Fruit fly (Drosophila melanogaster): ENCODE data around the gene Cds.

Cds gene

dm6 chr3L:8096106-8096558 lies 31.4 kb upstream of the Cds start:
- TF ChIP-seq CG7372 (GFP tag; IDR thresholded peaks at IDR 0.05): peak; percentile 95
- TF ChIP-seq az2 (GFP tag; optimal IDR thresholded peaks at IDR 0.05): peak; percentile 93
- TF ChIP-seq CG2678 (tag; optimal IDR thresholded peaks at IDR 0.05): peak; percentile 96
- TF ChIP-seq crc (GFP tag; optimal IDR thresholded peaks at IDR 0.05): peak; percentile 62
- peak; percentile 91 for TF ChIP-seq oc (tag; optimal IDR thresholded peaks at IDR 0.05)
- peak; percentile 68 for TF ChIP-seq mirr (GFP tag; optimal IDR thresholded peaks at IDR 0.05)
- 0 out of 2 replicates have a peak, but pooled peaks have one; percentile 29 for TF ChIP-seq CkIIα-i1 (GFP tag; IDR thresholded peaks at IDR 0.05)
- peak; percentile 95 for TF ChIP-seq CG11504 (tag; optimal IDR thresholded peaks at IDR 0.05)
- no peak for TF ChIP-seq dmrt11E (tag; optimal IDR thresholded peaks at IDR 0.05)
- peak; percentile 96 for TF ChIP-seq Xbp1 (GFP tag; optimal IDR thresholded peaks at IDR 0.05)
- TF ChIP-seq gem (tag; optimal IDR thresholded peaks at IDR 0.05): peak; percentile 98
- peak; percentile 46 for TF ChIP-seq CG31365 (tag; optimal IDR thresholded peaks at IDR 0.05)
- TF ChIP-seq CG5180 (GFP tag; optimal IDR thresholded peaks at IDR 0.05): peak; percentile 81
- no peak for TF ChIP-seq sc (optimal IDR thresholded peaks at IDR 0.05)
- peak; percentile 64 for TF ChIP-seq sc (GFP tag; optimal IDR thresholded peaks at IDR 0.05)
- peak; percentile 98 for TF ChIP-seq slbo (GFP tag; IDR thresholded peaks at IDR 0.05)
- TF ChIP-seq Drgx (GFP tag; IDR thresholded peaks at IDR 0.05): peak; percentile 97
- TF ChIP-seq zen (tag; optimal IDR thresholded peaks at IDR 0.05): peak; percentile 78
- peak; percentile 98 for TF ChIP-seq Rfx (GFP tag; IDR thresholded peaks at IDR 0.05)
- TF ChIP-seq Ets97D (GFP tag; optimal IDR thresholded peaks at IDR 0.05): peak; percentile 53
- TF ChIP-seq CG15514 (GFP tag; optimal IDR thresholded peaks at IDR 0.05): peak; percentile 93
- TF ChIP-seq br (optimal IDR thresholded peaks at IDR 0.05): no peak
- TF ChIP-seq Fer2 (tag; optimal IDR thresholded peaks at IDR 0.05): peak; percentile 90
- TF ChIP-seq cg (GFP tag; optimal IDR thresholded peaks at IDR 0.05): no peak
- TF ChIP-seq Neu2 (GFP tag; optimal IDR thresholded peaks at IDR 0.05; ENCODE audit: borderline replicate concordance): no peak
- TF ChIP-seq Stat92E (GFP tag; optimal IDR thresholded peaks at IDR 0.05): peak in 1 of 3 experiments; percentile 83
- TF ChIP-seq org-1 (GFP tag; optimal IDR thresholded peaks at IDR 0.05): peak; percentile 95
- TF ChIP-seq run (tag; optimal IDR thresholded peaks at IDR 0.05): peak; percentile 92
- peak; percentile 88 for TF ChIP-seq bab2 (GFP tag; optimal IDR thresholded peaks at IDR 0.05)
- peak; percentile 55 for TF ChIP-seq Gsc (GFP tag; IDR thresholded peaks at IDR 0.05)
- TF ChIP-seq CG10462 (GFP tag; optimal IDR thresholded peaks at IDR 0.05): peak; percentile 80
- peak; percentile 82; the same call in 2 of the 3 replicates for TF ChIP-seq otp (GFP tag; IDR thresholded peaks at IDR 0.05)
- peak; percentile 83 for TF ChIP-seq ci (GFP tag; IDR thresholded peaks at IDR 0.05)
- peak; percentile 37; the same call in 1 of the 2 replicates for TF ChIP-seq CG10959 (GFP tag; IDR thresholded peaks at IDR 0.05)
- TF ChIP-seq ttk (GFP tag; IDR thresholded peaks at IDR 0.05): peak; percentile 88
- peak; percentile 83 for TF ChIP-seq Doc2 (GFP tag; IDR thresholded peaks at IDR 0.05)
- TF ChIP-seq CG32532 (GFP tag; IDR thresholded peaks at IDR 0.05): peak; percentile 98
- TF ChIP-seq CG17802 (tag; optimal IDR thresholded peaks at IDR 0.05): peak; percentile 55
- peak; percentile 72 for TF ChIP-seq CG2875 (GFP tag; optimal IDR thresholded peaks at IDR 0.05)
- peak; percentile 70 for TF ChIP-seq CG12071 (GFP tag; optimal IDR thresholded peaks at IDR 0.05)
- TF ChIP-seq PHDP (tag; optimal IDR thresholded peaks at IDR 0.05): peak; percentile 97
- peak; percentile 83 for TF ChIP-seq CG11696 (GFP tag; IDR thresholded peaks at IDR 0.05)
- TF ChIP-seq CG10979 (tag; optimal IDR thresholded peaks at IDR 0.05): peak; percentile 75
- peak; percentile 64 for TF ChIP-seq Myb (GFP tag; optimal IDR thresholded peaks at IDR 0.05)
- peak; percentile 96 for TF ChIP-seq Aef1 (GFP tag; IDR thresholded peaks at IDR 0.05)
- peak; percentile 89 for TF ChIP-seq sisA (GFP tag; IDR thresholded peaks at IDR 0.05)
- TF ChIP-seq wdn (GFP tag; IDR thresholded peaks at IDR 0.05): peak; percentile 94
- TF ChIP-seq Spps (tag; optimal IDR thresholded peaks at IDR 0.05): no peak
- TF ChIP-seq CG30431 (GFP tag; optimal IDR thresholded peaks at IDR 0.05): peak; percentile 77
- TF ChIP-seq so (GFP tag; IDR thresholded peaks at IDR 0.05): peak; percentile 96
- TF ChIP-seq fru (optimal IDR thresholded peaks at IDR 0.05): no peak
- peak; percentile 79 for TF ChIP-seq corto (GFP tag; optimal IDR thresholded peaks at IDR 0.05)
